Worm (Caenorhabditis elegans) whole organism, young adult: Measurements from ENCODE around the gene srw-24.

Source experiments
- K12H6.12 ChIP-seq: fragments of 200-800 bp; sonication (Bioruptor generic); optimal IDR thresholded peaks from 2 replicates; lab custom pipeline; 2018; ENCODE audit warnings: mild to moderate bottlenecking, missing genetic modification characterization, missing compliant biosample characterization
- ama-1 ChIP-seq, 3 experiments: fragments of 150-350 bp in 1 of 3; sonication (generic microtip) in 2 of 3; optimal IDR thresholded peaks; 2 replicates each; lab custom pipeline; 2014 to 2018; ENCODE audit warnings: missing biosample characterization in 2 of 3, missing genetic modification characterization in 2 of 3, missing genetic modification reagents in 2 of 3
- ceh-100 ChIP-seq: fragments of 200-800 bp; sonication (Bioruptor generic); IDR thresholded peaks from 2 replicates; pipeline ENCODE4 v1.3.6; 2022; ENCODE audit warnings: missing genetic modification reagents, missing genetic modification characterization, missing compliant biosample characterization
- ceh-58 ChIP-seq: fragments of 200-800 bp; sonication (Bioruptor generic); IDR thresholded peaks from 2 replicates; pipeline ENCODE4 v1.3.6; 2022; ENCODE audit warnings: missing genetic modification characterization, missing compliant biosample characterization
- die-1 ChIP-seq: sonication (generic microtip); optimal IDR thresholded peaks from 2 replicates; lab custom pipeline; 2016; ENCODE audit warnings: missing genotype, mild to moderate bottlenecking, missing genetic modification characterization, missing compliant biosample characterization
- dpff-1 ChIP-seq: sonication (generic microtip); optimal IDR thresholded peaks from 2 replicates; lab custom pipeline; 2017; ENCODE audit warnings: mild to moderate bottlenecking, missing genetic modification characterization, missing compliant biosample characterization
- dpl-1 ChIP-seq: fragments of 150-350 bp; optimal IDR thresholded peaks from 2 replicates; lab custom pipeline; 2014; ENCODE audit warnings: missing biosample characterization, missing genetic modification reagents, missing genetic modification characterization
- ets-4 ChIP-seq: fragments of 200-800 bp; sonication (Bioruptor generic); optimal IDR thresholded peaks from 2 replicates; lab custom pipeline; 2018; ENCODE audit warnings: mild to moderate bottlenecking, missing genetic modification characterization, missing compliant biosample characterization
- him-1 ChIP-seq: sonication (generic microtip); optimal IDR thresholded peaks from 2 replicates; lab custom pipeline; 2016; ENCODE audit warnings: missing genotype, missing genetic modification reagents, missing genetic modification characterization, missing compliant biosample characterization
- lsl-1 ChIP-seq: fragments of 200-800 bp; sonication (Bioruptor generic); optimal IDR thresholded peaks from 2 replicates; lab custom pipeline; 2018; ENCODE audit warnings: mild to moderate bottlenecking, missing genetic modification characterization, moderate library complexity, missing compliant biosample characterization
- nhr-179 ChIP-seq: sonication (generic microtip); optimal IDR thresholded peaks from 2 replicates; lab custom pipeline; 2016; ENCODE audit warnings: mild to moderate bottlenecking, missing genetic modification characterization, missing compliant biosample characterization
- nhr-90 ChIP-seq: sonication (generic microtip); optimal IDR thresholded peaks from 2 replicates; lab custom pipeline; 2016; ENCODE audit warnings: missing genotype, mild to moderate bottlenecking, missing genetic modification characterization, missing compliant biosample characterization
- snpc-4 ChIP-seq, 5 experiments: fragments of 150-350 bp in 1 of 5; sonication (generic microtip) in 4 of 5; optimal IDR thresholded peaks; 2 replicates each; lab custom pipeline; 2014 to 2018; ENCODE audit warnings: missing genetic modification characterization in 5 of 5, missing biosample characterization in 3 of 5, antibody characterized with exemption in 2 of 5, mild to moderate bottlenecking in 2 of 5, missing compliant biosample characterization in 2 of 5, missing genotype in 2 of 5, moderate library complexity in 2 of 5, missing genetic modification reagents in 1 of 5
- somi-1 ChIP-seq: fragments of 200-800 bp; sonication (Bioruptor generic); optimal IDR thresholded peaks from 2 replicates; lab custom pipeline; 2018; ENCODE audit warnings: mild to moderate bottlenecking, missing genetic modification characterization, missing compliant biosample characterization

DNA sequence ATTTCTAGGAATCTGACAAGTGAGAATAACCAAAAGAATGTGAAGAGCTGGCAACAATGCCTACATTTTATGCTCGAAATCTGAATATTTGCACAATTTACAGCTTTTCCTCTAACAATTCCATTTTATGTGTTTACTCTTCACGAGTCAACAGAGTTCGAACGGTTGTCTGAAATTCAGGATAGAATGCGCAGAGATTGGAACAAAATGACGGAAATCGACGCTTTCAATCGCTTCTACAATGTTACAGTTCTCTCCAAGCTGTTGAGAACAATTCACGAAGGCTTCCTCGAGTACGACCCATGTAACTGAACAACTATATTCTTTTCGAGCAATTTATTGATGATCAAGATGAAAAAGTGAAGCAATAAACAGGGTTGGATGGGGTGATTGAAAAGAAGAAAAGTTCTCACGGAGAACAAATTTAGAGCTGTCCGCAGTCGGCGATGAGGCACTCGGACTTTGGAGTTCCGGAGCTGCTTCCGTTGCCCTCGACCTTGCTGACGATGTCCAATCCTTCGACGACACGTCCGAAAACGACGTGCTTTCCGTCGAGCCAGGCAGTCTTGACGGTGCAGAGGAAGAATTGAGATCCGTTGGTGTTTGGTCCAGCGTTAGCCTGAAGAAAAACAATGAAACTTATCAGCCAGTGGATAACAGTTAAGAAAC, 37.4 kb upstream of the srw-24 start, which contains the start of gene Y75B12B.3:
- TF ChIP-seq nhr-179 (tag; lab: Kevin White, UChicago) (no peak), ceh-58 (GFP tag; lab: Robert Waterston, UW) (no peak), somi-1 (no peak), him-1 (tag; lab: Kevin White, UChicago) (peak; percentile 57), snpc-4 (GFP tag; optimal IDR thresholded peaks at IDR 0.05; lab: Kevin White, UChicago) (peak; percentile 48), snpc-4 (tag; optimal IDR thresholded peaks at IDR 0.05; lab: Kevin White, UChicago) (peak in 2 of 4 experiments; percentile 0 to 37), dpff-1 (tag; lab: Kevin White, UChicago) (no peak), nhr-90 (tag; lab: Kevin White, UChicago) (no peak), ceh-100 (GFP tag; lab: Robert Waterston, UW) (peak; percentile 47; the same call in 1 of the 2 replicates), K12H6.12 (no peak), ama-1 (optimal IDR thresholded peaks at IDR 0.05; lab: Kevin White, UChicago) (peak; percentile 73), ama-1 (GFP tag; optimal IDR thresholded peaks at IDR 0.05; lab: Kevin White, UChicago) (peak in 1 of 2 experiments; percentile 9), die-1 (tag; lab: Kevin White, UChicago) (peak; percentile 36), dpl-1 (GFP tag; lab: Kevin White, UChicago) (no peak), lsl-1 (peak; percentile 47), ets-4 (GFP tag; lab: Kevin White, UChicago) (no peak)
